Worm (Caenorhabditis elegans) whole organism, young adult: ENCODE results near the gene C26D10.4.

Experiments used
- B0035.1 ChIP-seq: sonication (generic microtip); optimal IDR thresholded peaks from 2 replicates; lab custom pipeline; 2016; ENCODE audit warnings: missing genetic modification characterization, mild to moderate bottlenecking, missing compliant biosample characterization, missing genotype, missing genetic modification reagents
- B0336.3 ChIP-seq: fragments of 200-800 bp; sonication (Bioruptor generic); IDR thresholded peaks from 2 replicates; pipeline ENCODE4 v1.3.6; 2022; ENCODE audit warnings: missing genetic modification characterization, missing compliant biosample characterization
- C17E4.6 ChIP-seq: fragments of 200-800 bp; sonication (Bioruptor generic); IDR thresholded peaks from 2 replicates; pipeline ENCODE4 v1.3.6; 2022; ENCODE audit warnings: missing genetic modification reagents, missing genetic modification characterization, missing compliant biosample characterization
- D2030.7 ChIP-seq: fragments of 200-800 bp; sonication (Bioruptor generic); IDR thresholded peaks from 2 replicates; pipeline ENCODE4 v1.3.6; 2022; ENCODE audit warnings: missing genetic modification reagents, missing genetic modification characterization, missing compliant biosample characterization
- F10E7.11 ChIP-seq: sonication (generic microtip); optimal IDR thresholded peaks from 2 replicates; lab custom pipeline; 2017; ENCODE audit warnings: mild to moderate bottlenecking, missing genetic modification characterization, moderate library complexity, missing compliant biosample characterization
- F22D6.2 ChIP-seq: sonication (generic microtip); optimal IDR thresholded peaks from 2 replicates; lab custom pipeline; 2016; ENCODE audit warnings: mild to moderate bottlenecking, missing genetic modification characterization, missing compliant biosample characterization
- F23B12.7 ChIP-seq: sonication (generic microtip); optimal IDR thresholded peaks from 2 replicates; lab custom pipeline; 2017; ENCODE audit warnings: missing genetic modification characterization, mild to moderate bottlenecking, missing compliant biosample characterization, antibody characterized with exemption, moderate library complexity; ENCODE audit not compliant: insufficient read depth
- F33H1.4 ChIP-seq: fragments of 200-800 bp; sonication (Bioruptor generic); IDR thresholded peaks from 2 replicates; pipeline ENCODE4 v1.3.6; 2022; ENCODE audit warnings: missing genetic modification reagents, missing genetic modification characterization, missing compliant biosample characterization
- F39B2.1 ChIP-seq: fragments of 200-800 bp; sonication (Bioruptor generic); IDR thresholded peaks from 2 replicates; pipeline ENCODE4 v1.3.6; 2022; ENCODE audit warnings: missing genetic modification reagents, missing genetic modification characterization, missing compliant biosample characterization
- F49E8.2 ChIP-seq: sonication (generic microtip); optimal IDR thresholded peaks from 3 replicates; lab custom pipeline; 2017; ENCODE audit warnings: missing genetic modification characterization, mild to moderate bottlenecking, missing compliant biosample characterization, antibody characterized with exemption, moderate library complexity; ENCODE audit not compliant: insufficient read depth
- F57C9.4 ChIP-seq: sonication (generic microtip); optimal IDR thresholded peaks from 2 replicates; lab custom pipeline; 2017; ENCODE audit warnings: mild to moderate bottlenecking, missing genetic modification characterization, missing compliant biosample characterization
- Y53G8AR.9 ChIP-seq: fragments of 200-800 bp; sonication (Bioruptor generic); conservative IDR thresholded peaks from 2 replicates; pipeline ENCODE4 v1.3.6; 2022; ENCODE audit warnings: missing genetic modification reagents, missing genetic modification characterization, missing compliant biosample characterization
- Y56A3A.18 ChIP-seq: fragments of 200-800 bp; sonication (Bioruptor generic); IDR thresholded peaks from 2 replicates; pipeline ENCODE4 v1.3.6; 2022; ENCODE audit warnings: missing genetic modification reagents, missing genetic modification characterization, missing compliant biosample characterization
- ama-1 ChIP-seq, 3 experiments: fragments of 150-350 bp in 1 of 3; sonication (generic microtip) in 2 of 3; optimal IDR thresholded peaks; 2 replicates each; lab custom pipeline; 2014 to 2018; ENCODE audit warnings: missing biosample characterization in 2 of 3, missing genetic modification characterization in 2 of 3, missing genetic modification reagents in 2 of 3
- athp-1 ChIP-seq: sonication (generic microtip); optimal IDR thresholded peaks from 2 replicates; lab custom pipeline; 2017; ENCODE audit warnings: mild to moderate bottlenecking, missing genetic modification characterization, missing compliant biosample characterization
- attf-5 ChIP-seq: fragments of 200-800 bp; sonication (Bioruptor generic); optimal IDR thresholded peaks from 2 replicates; lab custom pipeline; 2018; ENCODE audit warnings: mild to moderate bottlenecking, missing genetic modification characterization, missing compliant biosample characterization
- cebp-1 ChIP-seq, 2 experiments: fragments of 200-800 bp in 1 of 2; sonication (Bioruptor generic) in 1 of 2; sonication (generic microtip) in 1 of 2; IDR thresholded peaks in 1 of 2; optimal IDR thresholded peaks in 1 of 2; 2 replicates each; pipeline versions ENCODE4 v1.3.6 to Lab custom; 2017 to 2022; ENCODE audit warnings: missing compliant biosample characterization in 2 of 2, missing genetic modification characterization in 2 of 2, mild to moderate bottlenecking in 1 of 2, missing genetic modification reagents in 1 of 2, moderate library complexity in 1 of 2
- ceh-58 ChIP-seq: fragments of 200-800 bp; sonication (Bioruptor generic); IDR thresholded peaks from 2 replicates; pipeline ENCODE4 v1.3.6; 2022; ENCODE audit warnings: missing genetic modification characterization, missing compliant biosample characterization
- dpff-1 ChIP-seq: sonication (generic microtip); optimal IDR thresholded peaks from 2 replicates; lab custom pipeline; 2017; ENCODE audit warnings: mild to moderate bottlenecking, missing genetic modification characterization, missing compliant biosample characterization
- egl-18 ChIP-seq: fragments of 200-800 bp; sonication (Bioruptor generic); IDR thresholded peaks from 2 replicates; pipeline ENCODE4 v1.3.6; 2022; ENCODE audit warnings: missing genetic modification reagents, missing genetic modification characterization, missing compliant biosample characterization
- ekl-4 ChIP-seq: fragments of 200-800 bp; sonication (Bioruptor generic); IDR thresholded peaks from 2 replicates; pipeline ENCODE4 v1.3.6; 2022; ENCODE audit warnings: missing genetic modification reagents, missing genetic modification characterization, missing compliant biosample characterization
- gei-17 ChIP-seq: fragments of 200-800 bp; sonication (Bioruptor generic); optimal IDR thresholded peaks from 2 replicates; lab custom pipeline; 2018; ENCODE audit warnings: mild to moderate bottlenecking, missing genetic modification characterization, missing compliant biosample characterization
- hlh-26 ChIP-seq: fragments of 200-800 bp; sonication (Bioruptor generic); conservative IDR thresholded peaks from 2 replicates; pipeline ENCODE4 v1.3.6; 2022; ENCODE audit warnings: missing genetic modification reagents, missing genetic modification characterization, missing compliant biosample characterization
- hsf-1 ChIP-seq: fragments of 200-800 bp; sonication (Bioruptor generic); IDR thresholded peaks from 2 replicates; pipeline ENCODE4 v1.3.6; 2022; ENCODE audit warnings: missing genetic modification reagents, missing genetic modification characterization, missing compliant biosample characterization
- lin-26 ChIP-seq: fragments of 200-800 bp; sonication (Bioruptor generic); IDR thresholded peaks from 2 replicates; pipeline ENCODE4 v1.3.6; 2022; ENCODE audit warnings: missing genetic modification reagents, missing genetic modification characterization, missing compliant biosample characterization
- lin-35 ChIP-seq, 3 experiments: fragments of 150-350 bp in 2 of 3; sonication (generic microtip) in 1 of 3; optimal IDR thresholded peaks; 2 replicates each; lab custom pipeline; 2014 to 2018; ENCODE audit warnings: missing biosample characterization in 3 of 3, missing genetic modification characterization in 3 of 3, missing genetic modification reagents in 3 of 3
- lsy-27 ChIP-seq: sonication (generic microtip); optimal IDR thresholded peaks from 2 replicates; lab custom pipeline; 2017; ENCODE audit warnings: missing genetic modification characterization, mild to moderate bottlenecking, missing compliant biosample characterization, antibody characterized with exemption, missing genotype, borderline replicate concordance; ENCODE audit not compliant: insufficient read depth
- madf-10 ChIP-seq: sonication (generic microtip); optimal IDR thresholded peaks from 2 replicates; lab custom pipeline; 2016; ENCODE audit warnings: mild to moderate bottlenecking, missing genetic modification characterization, missing compliant biosample characterization
- madf-6 ChIP-seq: fragments of 200-800 bp; sonication (Bioruptor generic); IDR thresholded peaks from 2 replicates; pipeline ENCODE4 v1.3.6; 2022; ENCODE audit warnings: missing genetic modification reagents, missing genetic modification characterization, missing compliant biosample characterization
- mcd-1 ChIP-seq: fragments of 200-800 bp; sonication (Bioruptor generic); IDR thresholded peaks from 2 replicates; pipeline ENCODE4 v1.3.6; 2022; ENCODE audit warnings: missing genetic modification reagents, missing genetic modification characterization, missing compliant biosample characterization
- mes-4 ChIP-seq: sonication (generic microtip); optimal IDR thresholded peaks from 2 replicates; lab custom pipeline; 2016; ENCODE audit warnings: missing genotype, missing genetic modification characterization, missing compliant biosample characterization
- nfyb-1 ChIP-seq: fragments of 200-800 bp; sonication (Bioruptor generic); IDR thresholded peaks from 2 replicates; pipeline ENCODE4 v1.3.6; 2022; ENCODE audit warnings: missing genetic modification reagents, missing genetic modification characterization, missing compliant biosample characterization
- nhr-27 ChIP-seq: fragments of 200-800 bp; sonication (Bioruptor generic); optimal IDR thresholded peaks from 2 replicates; lab custom pipeline; 2018; ENCODE audit warnings: mild to moderate bottlenecking, missing genetic modification characterization, moderate library complexity, missing compliant biosample characterization
- repo-1 ChIP-seq: sonication (generic microtip); optimal IDR thresholded peaks from 2 replicates; lab custom pipeline; 2017; ENCODE audit warnings: mild to moderate bottlenecking, missing genetic modification characterization, missing compliant biosample characterization
- snpc-3.4 ChIP-seq: sonication (generic microtip); optimal IDR thresholded peaks from 2 replicates; lab custom pipeline; 2017; ENCODE audit warnings: missing genetic modification characterization, mild to moderate bottlenecking, missing compliant biosample characterization, antibody characterized with exemption, moderate library complexity, missing genotype, missing genetic modification reagents
- somi-1 ChIP-seq: fragments of 200-800 bp; sonication (Bioruptor generic); optimal IDR thresholded peaks from 2 replicates; lab custom pipeline; 2018; ENCODE audit warnings: mild to moderate bottlenecking, missing genetic modification characterization, missing compliant biosample characterization
- sptf-2 ChIP-seq: fragments of 200-800 bp; sonication (Bioruptor generic); optimal IDR thresholded peaks from 2 replicates; lab custom pipeline; 2018; ENCODE audit warnings: mild to moderate bottlenecking, missing genetic modification characterization, missing compliant biosample characterization
- tlf-1 ChIP-seq: fragments of 200-800 bp; sonication (Bioruptor generic); optimal IDR thresholded peaks from 2 replicates; lab custom pipeline; 2018; ENCODE audit warnings: mild to moderate bottlenecking, missing genetic modification characterization, missing compliant biosample characterization
- unc-130 ChIP-seq: sonication (generic microtip); optimal IDR thresholded peaks from 2 replicates; lab custom pipeline; 2016; ENCODE audit warnings: missing genetic modification reagents, missing genetic modification characterization, missing compliant biosample characterization
- unc-62 ChIP-seq: fragments of 150-350 bp; optimal IDR thresholded peaks from 2 replicates; lab custom pipeline; 2014; ENCODE audit warnings: missing biosample characterization, missing genetic modification reagents, missing genetic modification characterization
- ztf-25 ChIP-seq: fragments of 200-800 bp; sonication (Bioruptor generic); IDR thresholded peaks from 2 replicates; pipeline ENCODE4 v1.3.6; 2022; ENCODE audit warnings: missing genetic modification reagents, missing genetic modification characterization, missing compliant biosample characterization
- ztf-26 ChIP-seq: sonication (generic microtip); optimal IDR thresholded peaks from 2 replicates; lab custom pipeline; 2017; ENCODE audit warnings: missing genetic modification characterization, missing compliant biosample characterization

The C26D10.4 gene

DNA sequence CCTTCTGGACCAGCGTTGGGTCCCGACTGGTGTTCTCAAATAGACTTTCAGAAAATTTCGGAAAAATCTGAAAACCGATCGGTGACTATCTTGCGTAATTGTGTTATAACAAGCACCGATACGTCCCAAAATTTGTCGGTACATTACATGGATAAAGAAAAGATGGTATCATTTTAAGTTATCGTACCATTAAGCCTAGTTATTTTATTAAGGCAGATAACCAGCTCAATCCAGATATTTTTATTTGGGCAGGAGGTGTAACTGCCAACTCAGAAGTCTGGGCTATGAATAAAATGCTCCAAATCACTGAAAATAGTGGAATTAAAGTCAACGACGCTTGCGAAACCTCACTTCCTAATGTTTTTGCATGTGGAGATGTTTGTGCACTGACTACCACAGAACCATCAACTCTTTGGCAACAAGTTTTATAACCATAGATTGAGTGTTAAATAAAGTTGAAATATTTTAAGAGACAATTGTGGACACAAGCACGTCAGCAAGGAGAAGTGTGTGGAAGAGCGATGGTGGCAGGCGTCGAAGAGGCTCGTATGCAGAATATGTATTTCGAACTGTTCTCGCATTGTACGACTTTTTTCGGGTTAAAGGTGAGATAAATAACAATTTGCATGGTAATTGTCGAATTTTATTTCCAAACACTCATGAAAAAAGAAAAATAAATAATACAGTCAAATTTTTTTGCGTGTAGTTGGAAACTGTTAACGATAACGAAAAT, 3.2 kb upstream of the C26D10.4 start (continued):
- TF ChIP-seq hlh-26 (GFP tag; lab: Robert Waterston, UW) (no peak), gei-17 (no peak), tlf-1 (GFP tag; lab: Kevin White, UChicago) (peak; percentile 51), repo-1 (tag; lab: Kevin White, UChicago) (peak; percentile 34), ekl-4 (GFP tag; lab: Robert Waterston, UW) (no peak), D2030.7 (GFP tag; lab: Robert Waterston, UW) (peak; percentile 37; the same call in 1 of the 2 replicates), ztf-25 (GFP tag; lab: Robert Waterston, UW) (0 out of 2 replicates have a peak, but pooled peaks have one; percentile 34), attf-5 (GFP tag; lab: Kevin White, UChicago) (peak; percentile 2), F49E8.2 (tag; lab: Kevin White, UChicago) (peak; percentile 78), unc-130 (peak; percentile 38), athp-1 (tag; lab: Kevin White, UChicago) (peak; percentile 14), F10E7.11 (tag; lab: Kevin White, UChicago) (no peak), ama-1 (optimal IDR thresholded peaks at IDR 0.05; lab: Kevin White, UChicago) (no peak), ama-1 (GFP tag; optimal IDR thresholded peaks at IDR 0.05; lab: Kevin White, UChicago) (peak in 1 of 2 experiments; percentile 43), ceh-58 (0 out of 2 replicates have a peak, but pooled peaks have one; percentile 48), madf-6 (GFP tag; lab: Robert Waterston, UW) (peak; percentile 49; the same call in 1 of the 2 replicates), cebp-1 (GFP tag; IDR thresholded peaks at IDR 0.05; lab: Robert Waterston, UW) (no peak), cebp-1 (tag; optimal IDR thresholded peaks at IDR 0.05; lab: Kevin White, UChicago) (peak; percentile 18), nfyb-1 (GFP tag; lab: Robert Waterston, UW) (0 out of 2 replicates have a peak, but pooled peaks have one; percentile 56), snpc-3.4 (peak; percentile 67), C17E4.6 (GFP tag; lab: Robert Waterston, UW) (0 out of 2 replicates have a peak, but pooled peaks have one; percentile 5), hsf-1 (peak; percentile 44; the same call in 1 of the 2 replicates), B0035.1 (tag; lab: Kevin White, UChicago) (no peak), lin-26 (0 out of 2 replicates have a peak, but pooled peaks have one; percentile 30), dpff-1 (tag; lab: Kevin White, UChicago) (no peak), F33H1.4 (no peak)

DNA sequence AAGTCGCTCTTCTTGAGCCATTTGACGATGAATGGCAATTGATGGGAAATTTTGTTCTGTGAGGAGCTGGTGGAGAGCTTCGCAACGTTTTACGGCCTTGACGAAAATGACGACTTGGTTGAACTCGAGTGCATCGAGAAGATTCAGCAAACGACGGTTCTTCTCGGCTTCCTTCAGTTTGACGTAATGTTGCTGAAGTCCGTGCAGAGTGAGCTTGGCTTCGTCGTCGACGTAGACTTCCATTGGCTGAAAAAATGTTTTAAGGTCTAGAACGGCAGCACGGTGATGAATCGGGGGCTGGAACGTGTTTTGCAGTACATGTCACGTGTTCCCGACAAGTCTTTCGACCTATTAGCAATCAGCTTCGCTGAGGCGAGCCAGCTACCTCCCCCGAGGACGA, 2.1 kb upstream of the C26D10.4 start:
- TF ChIP-seq ama-1 (optimal IDR thresholded peaks at IDR 0.05; lab: Kevin White, UChicago): no peak
- peak in 1 of 2 experiments; percentile 28 for TF ChIP-seq ama-1 (GFP tag; optimal IDR thresholded peaks at IDR 0.05; lab: Kevin White, UChicago)
- TF ChIP-seq B0336.3 (GFP tag; lab: Robert Waterston, UW): no peak
- TF ChIP-seq F57C9.4 (tag; lab: Kevin White, UChicago): no peak
- TF ChIP-seq, all 124 proteins: peak for 1

DNA sequence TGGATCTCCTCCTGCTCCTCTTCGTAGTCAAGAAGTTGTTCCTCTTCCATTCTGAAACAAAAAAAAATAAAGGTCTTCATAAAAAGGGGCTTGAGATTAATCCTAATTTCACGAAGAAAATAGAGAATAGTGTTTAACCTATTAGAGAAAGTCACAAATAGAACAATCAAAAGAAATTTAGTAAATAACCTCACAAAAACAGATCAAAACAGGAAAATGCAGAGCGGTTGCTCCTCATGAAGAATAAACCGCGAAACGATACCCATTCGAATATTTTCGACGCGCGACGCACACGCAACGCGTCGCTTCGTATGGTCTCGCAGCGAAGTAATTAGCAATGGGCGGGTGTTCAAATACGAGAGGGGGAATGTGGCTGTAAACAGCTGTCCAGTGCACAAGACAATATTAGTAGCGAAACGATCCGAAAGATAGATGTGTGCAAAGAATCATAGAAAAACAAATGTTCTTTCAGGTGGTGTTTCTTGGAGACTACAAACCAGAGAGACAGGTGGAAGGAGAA, 682 bp upstream of the C26D10.4 start, which contains the start of gene hel-1:
Gene hel-1, minus strand, starts transcription at position 51 of the 520 bp plus-strand sequence.
- TF ChIP-seq F49E8.2 (tag; lab: Kevin White, UChicago) (no peak), repo-1 (tag; lab: Kevin White, UChicago) (no peak), ztf-26 (tag; lab: Kevin White, UChicago) (no peak), F22D6.2 (tag; lab: Kevin White, UChicago) (no peak), Y53G8AR.9 (GFP tag; lab: Robert Waterston, UW) (peak; percentile 53; the same call in 1 of the 2 replicates), lsy-27 (tag; lab: Kevin White, UChicago) (no peak), F10E7.11 (tag; lab: Kevin White, UChicago) (no peak), lin-35 (GFP tag; optimal IDR thresholded peaks at IDR 0.05; lab: Kevin White, UChicago) (peak in 1 of 3 experiments; percentile 90), egl-18 (GFP tag; lab: Robert Waterston, UW) (no peak), Y56A3A.18 (GFP tag; lab: Robert Waterston, UW) (no peak), lin-26 (no peak), F57C9.4 (tag; lab: Kevin White, UChicago) (no peak), F23B12.7 (tag; lab: Kevin White, UChicago) (no peak), unc-62 (GFP tag; lab: Kevin White, UChicago) (no peak), nhr-27 (tag; lab: Kevin White, UChicago) (no peak), somi-1 (GFP tag; lab: Kevin White, UChicago) (no peak), mcd-1 (GFP tag; lab: Robert Waterston, UW) (no peak), sptf-2 (no peak), madf-10 (tag; lab: Kevin White, UChicago) (peak; percentile 61), mes-4 (tag; lab: Kevin White, UChicago) (no peak), F39B2.1 (GFP tag; lab: Robert Waterston, UW) (no peak)
